Fruit fly (Drosophila melanogaster): ENCODE data around the gene CG2991.

CG2991 gene

dm6 chr2L:2886226-2886569, 29.2 kb downstream of the CG2991 start (continued):
- TF ChIP-seq unpg (GFP tag; optimal IDR thresholded peaks at IDR 0.05) (no peak), Six4 (GFP tag; optimal IDR thresholded peaks at IDR 0.05) (no peak), chinmo (GFP tag; IDR thresholded peaks at IDR 0.05; ENCODE audit: partially characterized antibody) (0 out of 4 replicates have a peak, but pooled peaks have one; percentile 21), CG13424 (tag; optimal IDR thresholded peaks at IDR 0.05) (no peak), Hmr (GFP tag; optimal IDR thresholded peaks at IDR 0.05) (no peak), CG15269 (tag; optimal IDR thresholded peaks at IDR 0.05) (no peak), Eip74EF (GFP tag; optimal IDR thresholded peaks at IDR 0.05) (peak in 1 of 2 experiments; percentile 26), CG14667 (GFP tag; IDR thresholded peaks at IDR 0.05) (no peak), Camta (GFP tag; optimal IDR thresholded peaks at IDR 0.05) (no peak), sim (GFP tag; IDR thresholded peaks at IDR 0.05) (no peak), CG32532 (GFP tag; IDR thresholded peaks at IDR 0.05) (no peak), chif (GFP tag; optimal IDR thresholded peaks at IDR 0.05) (no peak), lab (GFP tag; optimal IDR thresholded peaks at IDR 0.05) (no peak), Hand (GFP tag; optimal IDR thresholded peaks at IDR 0.05) (no peak), cato (GFP tag; optimal IDR thresholded peaks at IDR 0.05; ENCODE audit: borderline replicate concordance) (no peak), CG31224 (GFP tag; IDR thresholded peaks at IDR 0.05) (no peak), CG8924 (tag; optimal IDR thresholded peaks at IDR 0.05) (peak; percentile 49), Hr78 (GFP tag; optimal IDR thresholded peaks at IDR 0.05) (no peak), CG8478 (optimal IDR thresholded peaks at IDR 0.05) (peak; percentile 94), HLH54F (GFP tag; optimal IDR thresholded peaks at IDR 0.05) (no peak), croc (GFP tag; conservative IDR thresholded peaks at IDR 0.05) (no peak)

dm6 chr2L:2886613-2887537, 29.9 kb downstream of the CG2991 start:
- TF ChIP-seq nom (GFP tag; optimal IDR thresholded peaks at IDR 0.05) (peak; percentile 83), CG7271 (tag; optimal IDR thresholded peaks at IDR 0.05) (no peak), CG11504 (tag; optimal IDR thresholded peaks at IDR 0.05) (no peak), abd-A (tag; optimal IDR thresholded peaks at IDR 0.05) (peak; percentile 77), CG1832 (GFP tag; optimal IDR thresholded peaks at IDR 0.05) (peak; percentile 36), gro (GFP tag; optimal IDR thresholded peaks at IDR 0.05) (peak; percentile 13), CG14860 (GFP tag; IDR thresholded peaks at IDR 0.05; ENCODE audit: partially characterized antibody) (no peak), Doc3 (GFP tag; IDR thresholded peaks at IDR 0.05; ENCODE audit: partially characterized antibody) (0 out of 3 replicates have a peak, but pooled peaks have one; percentile 15), chinmo (GFP tag; IDR thresholded peaks at IDR 0.05; ENCODE audit: partially characterized antibody) (peak; percentile 94; the same call in 3 of the 4 replicates), Trl (optimal IDR thresholded peaks at IDR 0.05) (peak; percentile 94 to 99), Trl (GFP tag; optimal IDR thresholded peaks at IDR 0.05) (peak; percentile 48), yki (optimal IDR thresholded peaks at IDR 0.05) (peak; percentile 31), lbe (GFP tag; optimal IDR thresholded peaks at IDR 0.05) (peak; percentile 1), cg (GFP tag; optimal IDR thresholded peaks at IDR 0.05) (peak; percentile 68), sqz (GFP tag; optimal IDR thresholded peaks at IDR 0.05) (peak; percentile 32), ara (GFP tag; IDR thresholded peaks at IDR 0.05) (no peak), Pdp1 (GFP tag; optimal IDR thresholded peaks at IDR 0.05) (no peak), CG5180 (GFP tag; optimal IDR thresholded peaks at IDR 0.05) (peak; percentile 90), tll (GFP tag; optimal IDR thresholded peaks at IDR 0.05) (no peak), zf30C (GFP tag; optimal IDR thresholded peaks at IDR 0.05) (no peak), ewg (GFP tag; optimal IDR thresholded peaks at IDR 0.05) (peak; percentile 48), CG3163 (GFP tag; optimal IDR thresholded peaks at IDR 0.05) (peak; percentile 25), insv (GFP tag; optimal IDR thresholded peaks at IDR 0.05) (peak; percentile 41 to 93), sd (tag; optimal IDR thresholded peaks at IDR 0.05) (peak; percentile 72), Dll (GFP tag; IDR thresholded peaks at IDR 0.05; ENCODE audit: partially characterized antibody) (peak; percentile 38; the same call in 1 of the 4 replicates), rib (GFP tag; IDR thresholded peaks at IDR 0.05) (no peak), sim (GFP tag; IDR thresholded peaks at IDR 0.05) (0 out of 2 replicates have a peak, but pooled peaks have one; percentile 37), Elba2 (GFP tag; optimal IDR thresholded peaks at IDR 0.05) (peak; percentile 73)

Data from whole organism, embryonic.